Fruit fly (Drosophila melanogaster) whole organism, embryonic: ENCODE results near the gene CG3368.
A peak's percentile ranks its signal among the peaks of the same experiment; 100 is the strongest.

ENCODE experiments used
- Asciz ChIP-seq: fragments of 200-800 bp; sonication (Bioruptor generic); optimal IDR thresholded peaks from 2 replicates; lab custom pipeline; 2017; ENCODE audit warnings: missing biosample characterization, mild to moderate bottlenecking, missing genetic modification characterization, missing genetic modification reagents
- Bgb ChIP-seq: fragments of 200-800 bp; sonication (Bioruptor generic); IDR thresholded peaks from 2 replicates; pipeline ENCODE4 v1.3.6; 2022; ENCODE audit warnings: missing biosample characterization, missing genetic modification characterization; ENCODE audit not compliant: partially characterized antibody
- CG10209 ChIP-seq: fragments of 200-800 bp; sonication (Bioruptor generic); optimal IDR thresholded peaks from 3 replicates; lab custom pipeline; 2017; ENCODE audit warnings: missing biosample characterization, mild to moderate bottlenecking, missing genetic modification characterization, missing genetic modification reagents
- CG1024 ChIP-seq: fragments of 200-800 bp; sonication (Bioruptor generic); IDR thresholded peaks from 2 replicates; pipeline ENCODE4 v1.3.6; 2022; ENCODE audit warnings: missing biosample characterization, missing genetic modification characterization
- CG10565 ChIP-seq: fragments of 200-800 bp; sonication (Bioruptor generic); optimal IDR thresholded peaks from 3 replicates; lab custom pipeline; 2016; ENCODE audit warnings: missing biosample characterization, mild to moderate bottlenecking, missing genetic modification characterization
- CG1602 ChIP-seq: fragments of 200-800 bp; sonication (Bioruptor generic); optimal IDR thresholded peaks from 3 replicates; lab custom pipeline; 2016; ENCODE audit warnings: missing biosample characterization, missing genetic modification characterization
- CG2120 ChIP-seq: fragments of 200-800 bp; sonication (Bioruptor generic); optimal IDR thresholded peaks from 3 replicates; lab custom pipeline; 2016; ENCODE audit warnings: missing biosample characterization, missing genetic modification characterization
- CG2129 ChIP-seq: fragments of 200-800 bp; sonication (Bioruptor generic); IDR thresholded peaks from 2 replicates; pipeline ENCODE4 v1.3.6; 2022; ENCODE audit warnings: missing biosample characterization, missing genetic modification characterization; ENCODE audit not compliant: partially characterized antibody
- CG3065 ChIP-seq: fragments of 200-800 bp; sonication (Bioruptor generic); optimal IDR thresholded peaks from 2 replicates; lab custom pipeline; 2016; ENCODE audit warnings: missing biosample characterization, missing genetic modification characterization
- CG5180 ChIP-seq: fragments of 200-800 bp; sonication (Bioruptor generic); optimal IDR thresholded peaks from 3 replicates; lab custom pipeline; 2017; ENCODE audit warnings: missing biosample characterization, missing genetic modification characterization, mild to moderate bottlenecking, moderate library complexity, missing genetic modification reagents
- CG6254 ChIP-seq: fragments of 200-800 bp; sonication (Bioruptor generic); optimal IDR thresholded peaks from 3 replicates; lab custom pipeline; 2017; ENCODE audit warnings: mild to moderate bottlenecking, missing biosample characterization, missing genetic modification reagents, missing genetic modification characterization
- CG6854 ChIP-seq: fragments of 200-800 bp; sonication (Bioruptor generic); optimal IDR thresholded peaks from 3 replicates; lab custom pipeline; 2017; ENCODE audit warnings: missing biosample characterization, mild to moderate bottlenecking, missing genetic modification characterization
- CG7357 ChIP-seq: fragments of 200-800 bp; sonication (Bioruptor generic); IDR thresholded peaks from 3 replicates; pipeline ENCODE4 v1.3.6; 2022; ENCODE audit warnings: missing biosample characterization, missing genetic modification characterization
- CG7372 ChIP-seq: fragments of 200-800 bp; sonication (Bioruptor generic); IDR thresholded peaks from 2 replicates; pipeline ENCODE4 v1.3.6; 2022; ENCODE audit warnings: missing biosample characterization, missing genetic modification characterization
- CG8388 ChIP-seq: fragments of 200-800 bp; sonication (Bioruptor generic); optimal IDR thresholded peaks from 2 replicates; lab custom pipeline; 2019; ENCODE audit warnings: missing biosample characterization, mild to moderate bottlenecking, missing genetic modification characterization, moderate library complexity
- Elba2 ChIP-seq: fragments of 200-800 bp; sonication (Bioruptor generic); optimal IDR thresholded peaks from 3 replicates; lab custom pipeline; 2016; ENCODE audit warnings: missing biosample characterization, missing genetic modification characterization
- H15 ChIP-seq: fragments of 200-800 bp; sonication (Bioruptor generic); IDR thresholded peaks from 3 replicates; pipeline ENCODE4 v1.3.6; 2022; ENCODE audit warnings: missing biosample characterization, missing genetic modification characterization
- Hmx ChIP-seq: fragments of 200-800 bp; sonication (Bioruptor generic); optimal IDR thresholded peaks from 2 replicates; lab custom pipeline; 2016; ENCODE audit warnings: missing biosample characterization, missing genetic modification characterization
- Hr51 ChIP-seq, 2 experiments: fragments of 200-800 bp; sonication (Bioruptor generic); optimal IDR thresholded peaks; 2 replicates in 1 of 2; 3 replicates in 1 of 2; lab custom pipeline; 2016 to 2018; ENCODE audit warnings: missing biosample characterization in 2 of 2, missing genetic modification characterization in 2 of 2, mild to moderate bottlenecking in 1 of 2, moderate library complexity in 1 of 2
- NC2β ChIP-seq: fragments of 200-800 bp; sonication (Bioruptor generic); optimal IDR thresholded peaks from 2 replicates; lab custom pipeline; 2016; ENCODE audit warnings: missing biosample characterization, missing genetic modification characterization
- NK7.1 ChIP-seq: fragments of 200-800 bp; sonication (Bioruptor generic); optimal IDR thresholded peaks from 3 replicates; lab custom pipeline; 2016; ENCODE audit warnings: missing biosample characterization, missing genetic modification characterization
- Oaz ChIP-seq: fragments of 200-800 bp; sonication (Bioruptor generic); IDR thresholded peaks from 2 replicates; pipeline ENCODE4 v1.3.6; 2022; ENCODE audit warnings: missing biosample characterization, missing genetic modification characterization
- Sry-β ChIP-seq: fragments of 200-800 bp; sonication (Bioruptor generic); optimal IDR thresholded peaks from 2 replicates; lab custom pipeline; 2018; ENCODE audit warnings: missing biosample characterization, mild to moderate bottlenecking, missing genetic modification characterization, moderate library complexity
- Ssrp ChIP-seq: fragments of 200-800 bp; sonication (Bioruptor generic); optimal IDR thresholded peaks from 2 replicates; lab custom pipeline; 2018; ENCODE audit warnings: missing biosample characterization, mild to moderate bottlenecking, missing genetic modification characterization, moderate library complexity
- Trl ChIP-seq, 3 experiments: fragments of >200 bp in 2 of 3; fragments of 200-800 bp in 1 of 3; sonication (Bioruptor generic) in 1 of 3; optimal IDR thresholded peaks; 2 replicates in 1 of 3; 3 replicates in 2 of 3; lab custom pipeline; 2016 to 2017; ENCODE audit warnings: missing biosample characterization in 1 of 3, missing genetic modification characterization in 1 of 3
- Vsx1 ChIP-seq: fragments of 200-800 bp; sonication (Bioruptor generic); optimal IDR thresholded peaks from 2 replicates; lab custom pipeline; 2017; ENCODE audit warnings: missing biosample characterization, mild to moderate bottlenecking, missing genetic modification characterization, missing genetic modification reagents
- Xrp1 ChIP-seq: fragments of 200-800 bp; sonication (Bioruptor generic); IDR thresholded peaks from 2 replicates; pipeline ENCODE4 v1.3.6; 2022; ENCODE audit warnings: missing biosample characterization, missing genetic modification characterization
- cas ChIP-seq: fragments of 200-800 bp; sonication (Bioruptor generic); IDR thresholded peaks from 2 replicates; pipeline ENCODE4 v1.3.6; 2022; ENCODE audit warnings: missing biosample characterization, missing genetic modification characterization
- ewg ChIP-seq: fragments of 200-800 bp; sonication (Bioruptor generic); optimal IDR thresholded peaks from 3 replicates; lab custom pipeline; 2017; ENCODE audit warnings: mild to moderate bottlenecking, missing biosample characterization, missing genetic modification reagents, missing genetic modification characterization
- fd102C ChIP-seq: fragments of 200-800 bp; sonication (Bioruptor generic); optimal IDR thresholded peaks from 2 replicates; lab custom pipeline; 2018; ENCODE audit warnings: missing biosample characterization, mild to moderate bottlenecking, missing genetic modification characterization, moderate library complexity
- fd64A ChIP-seq: fragments of 200-800 bp; sonication (Bioruptor generic); optimal IDR thresholded peaks from 3 replicates; lab custom pipeline; 2018; ENCODE audit warnings: missing biosample characterization, mild to moderate bottlenecking, missing genetic modification characterization
- gfzf ChIP-seq: fragments of 200-800 bp; sonication (Bioruptor generic); optimal IDR thresholded peaks from 2 replicates; lab custom pipeline; 2016; ENCODE audit warnings: missing biosample characterization, mild to moderate bottlenecking, missing genetic modification characterization, moderate library complexity
- gsb ChIP-seq: fragments of 200-800 bp; sonication (Bioruptor generic); IDR thresholded peaks from 2 replicates; pipeline ENCODE4 v1.3.6; 2022; ENCODE audit warnings: missing biosample characterization, missing genetic modification characterization
- jumu ChIP-seq: fragments of 200-800 bp; sonication (Bioruptor generic); optimal IDR thresholded peaks from 3 replicates; lab custom pipeline; 2016; ENCODE audit warnings: missing biosample characterization, missing genetic modification characterization
- lab ChIP-seq: fragments of 200-800 bp; sonication (Bioruptor generic); optimal IDR thresholded peaks from 3 replicates; lab custom pipeline; 2017; ENCODE audit warnings: missing biosample characterization, missing genetic modification characterization, mild to moderate bottlenecking, moderate library complexity, missing genetic modification reagents
- salm ChIP-seq: fragments of 200-800 bp; sonication (Bioruptor generic); optimal IDR thresholded peaks from 2 replicates; lab custom pipeline; 2018; ENCODE audit warnings: missing biosample characterization, mild to moderate bottlenecking, missing genetic modification characterization
- scrt ChIP-seq: fragments of 200-800 bp; sonication (Bioruptor generic); optimal IDR thresholded peaks from 2 replicates; lab custom pipeline; 2018; ENCODE audit warnings: missing biosample characterization, mild to moderate bottlenecking, missing genetic modification characterization, moderate library complexity
- sd ChIP-seq: fragments of 200-800 bp; sonication (Bioruptor generic); optimal IDR thresholded peaks from 3 replicates; lab custom pipeline; 2018; ENCODE audit warnings: missing biosample characterization, mild to moderate bottlenecking, missing genetic modification characterization, moderate library complexity
- seq ChIP-seq: fragments of 200-800 bp; sonication (Bioruptor generic); IDR thresholded peaks from 2 replicates; pipeline ENCODE4 v1.3.6; 2022; ENCODE audit warnings: missing biosample characterization, missing genetic modification characterization
- shn ChIP-seq: fragments of 200-800 bp; sonication (Bioruptor generic); optimal IDR thresholded peaks from 3 replicates; lab custom pipeline; 2016; ENCODE audit warnings: missing biosample characterization, missing genetic modification characterization
- slou ChIP-seq: fragments of 200-800 bp; sonication (Bioruptor generic); optimal IDR thresholded peaks from 3 replicates; lab custom pipeline; 2016; ENCODE audit warnings: missing biosample characterization, missing genetic modification characterization
- tin ChIP-seq: fragments of 200-800 bp; sonication (Bioruptor generic); optimal IDR thresholded peaks from 3 replicates; lab custom pipeline; 2016; ENCODE audit warnings: missing biosample characterization, missing genetic modification characterization
- tio ChIP-seq: fragments of 200-800 bp; sonication (Bioruptor generic); optimal IDR thresholded peaks from 2 replicates; lab custom pipeline; 2017; ENCODE audit warnings: missing biosample characterization, missing genetic modification characterization, inconsistent platforms
- trem ChIP-seq: fragments of 200-800 bp; optimal IDR thresholded peaks from 3 replicates; lab custom pipeline; 2019; ENCODE audit warnings: missing biosample characterization, mild to moderate bottlenecking, missing genetic modification characterization, moderate library complexity
- tx ChIP-seq: fragments of 200-800 bp; sonication (Bioruptor generic); optimal IDR thresholded peaks from 2 replicates; lab custom pipeline; 2016; ENCODE audit warnings: missing biosample characterization, missing genetic modification characterization
- unpg ChIP-seq: fragments of 200-800 bp; sonication (Bioruptor generic); optimal IDR thresholded peaks from 3 replicates; lab custom pipeline; 2018; ENCODE audit warnings: missing biosample characterization, mild to moderate bottlenecking, missing genetic modification characterization, moderate library complexity
- vfl ChIP-seq: fragments of 200-800 bp; sonication (Bioruptor generic); optimal IDR thresholded peaks from 2 replicates; lab custom pipeline; 2016; ENCODE audit warnings: missing biosample characterization, missing genetic modification characterization

CG3368 gene

dm6 chr3R:27288202-27289135, 4.9 kb downstream of the CG3368 start, which contains the start of the genes bigmax and Hmu (continued):
- TF ChIP-seq salm (tag; lab: Kevin White, UChicago) (peak; percentile 51), CG8388 (GFP tag; lab: Kevin White, UChicago) (peak; percentile 74), Vsx1 (GFP tag; lab: Kevin White, UChicago) (peak; percentile 7), CG6254 (GFP tag; lab: Kevin White, UChicago) (no peak), Asciz (GFP tag; lab: Kevin White, UChicago) (peak; percentile 36), CG1024 (peak; percentile 63; the same call in 1 of the 2 replicates), Sry-β (GFP tag; lab: Kevin White, UChicago) (no peak), jumu (GFP tag; lab: Kevin White, UChicago) (peak; percentile 89), lab (GFP tag; lab: Kevin White, UChicago) (peak; percentile 89), CG7372 (peak; percentile 81), CG10565 (GFP tag; lab: Kevin White, UChicago) (peak; percentile 36), trem (peak; percentile 91), CG6854 (GFP tag; lab: Kevin White, UChicago) (peak; percentile 59), vfl (peak; percentile 90), tx (GFP tag; lab: Kevin White, UChicago) (peak; percentile 85), H15 (GFP tag; lab: Robert Waterston, UW) (peak; percentile 75), gfzf (GFP tag; lab: Kevin White, UChicago) (peak; percentile 96), tio (no peak), CG10209 (GFP tag; lab: Kevin White, UChicago) (peak; percentile 76), Trl (optimal IDR thresholded peaks at IDR 0.05; lab: Kevin White, UChicago) (no peak), Trl (GFP tag; optimal IDR thresholded peaks at IDR 0.05; lab: Kevin White, UChicago) (peak; percentile 86), slou (peak; percentile 63), ewg (GFP tag; lab: Kevin White, UChicago) (peak; percentile 73), tin (peak; percentile 80), unpg (GFP tag; lab: Kevin White, UChicago) (peak; percentile 82), sd (peak; percentile 95), Hmx (no peak), Oaz (GFP tag; lab: Robert Waterston, UW) (peak; percentile 72), NK7.1 (GFP tag; lab: Kevin White, UChicago) (peak; percentile 64), shn (GFP tag; lab: Kevin White, UChicago) (peak; percentile 83), Elba2 (no peak), CG1602 (GFP tag; lab: Kevin White, UChicago) (peak; percentile 84), Bgb (GFP tag; lab: Robert Waterston, UW) (peak; percentile 85), CG7357 (GFP tag; lab: Robert Waterston, UW) (peak; percentile 69; the same call in 2 of the 3 replicates), Ssrp (tag; lab: Kevin White, UChicago) (peak; percentile 70), fd102C (GFP tag; lab: Kevin White, UChicago) (no peak), Hr51 (GFP tag; optimal IDR thresholded peaks at IDR 0.05; lab: Kevin White, UChicago) (peak; percentile 85 to 86), scrt (GFP tag; lab: Kevin White, UChicago) (peak; percentile 72), Xrp1 (GFP tag; lab: Robert Waterston, UW) (peak; percentile 87), CG2120 (peak; percentile 95), CG3065 (GFP tag; lab: Kevin White, UChicago) (peak; percentile 20), cas (GFP tag; lab: Robert Waterston, UW) (peak; percentile 71), CG5180 (GFP tag; lab: Kevin White, UChicago) (no peak), CG2129 (peak; percentile 87), seq (GFP tag; lab: Robert Waterston, UW) (peak; percentile 64), gsb (GFP tag; lab: Robert Waterston, UW) (0 out of 2 replicates have a peak, but pooled peaks have one; percentile 48), fd64A (GFP tag; lab: Kevin White, UChicago) (no peak), NC2β (GFP tag; lab: Kevin White, UChicago) (peak; percentile 83)
